Worm (Caenorhabditis elegans): ENCODE measurements around the gene Y64G10A.1.

The Y64G10A.1 gene

DNA sequence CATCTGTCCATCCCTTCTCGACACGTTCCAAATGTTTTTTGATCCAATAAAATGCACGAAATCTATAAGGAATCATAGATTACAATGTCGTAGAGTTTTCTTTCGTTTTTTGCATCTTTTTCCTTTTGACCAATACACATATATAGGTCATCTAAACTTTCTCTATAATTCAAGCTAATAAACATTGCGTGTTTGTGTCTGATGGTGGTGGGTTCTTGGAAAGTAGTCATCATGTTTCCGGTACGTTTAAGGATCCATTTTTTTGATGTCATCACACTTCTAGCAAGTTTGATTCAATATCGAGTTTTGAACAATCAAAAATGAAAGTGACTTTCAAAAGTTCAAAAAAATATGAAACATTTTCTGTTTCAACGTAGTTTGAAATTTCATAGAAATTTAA is 30.0 kb upstream of the Y64G10A.1 start:
- TF ChIP-seq lsy-12 (tag; optimal IDR thresholded peaks at IDR 0.05): no peak
- no peak for TF ChIP-seq nhr-12 (tag; optimal IDR thresholded peaks at IDR 0.05)
- no peak for TF ChIP-seq fkh-10 (GFP tag; optimal IDR thresholded peaks at IDR 0.05)
- no peak for TF ChIP-seq fkh-2 (tag; optimal IDR thresholded peaks at IDR 0.05)
- TF ChIP-seq ceh-82 (tag; optimal IDR thresholded peaks at IDR 0.05): no peak
- TF ChIP-seq ztf-11 (tag; optimal IDR thresholded peaks at IDR 0.05): no peak
- TF ChIP-seq lin-15B (tag; optimal IDR thresholded peaks at IDR 0.05): no peak
- no peak for TF ChIP-seq elt-1 (tag; optimal IDR thresholded peaks at IDR 0.05)
- TF ChIP-seq R02D3.7 (tag; optimal IDR thresholded peaks at IDR 0.05): no peak
- no peak for TF ChIP-seq nhr-67 (tag; optimal IDR thresholded peaks at IDR 0.05)

DNA sequence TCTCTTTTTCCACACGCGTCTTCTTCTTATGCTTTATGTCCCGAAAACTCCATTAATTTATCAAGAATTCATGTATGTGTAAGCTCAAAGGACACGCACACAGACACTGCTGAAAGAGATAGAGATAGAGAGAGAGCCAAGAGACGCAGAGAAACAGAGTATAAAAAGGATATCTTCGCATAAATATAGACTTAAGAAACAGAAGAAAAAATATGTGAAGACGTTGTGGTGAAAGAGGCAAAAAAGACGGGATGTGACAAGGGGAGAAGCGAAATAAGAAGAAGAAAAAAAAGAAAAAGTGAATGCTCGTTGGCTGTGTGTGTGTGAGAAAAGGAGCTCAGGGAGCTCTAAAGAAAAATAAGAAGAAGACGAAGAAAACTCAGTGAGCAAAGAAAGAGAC is 21.9 kb upstream of the Y64G10A.1 start:
- TF ChIP-seq ztf-11 (tag; optimal IDR thresholded peaks at IDR 0.05) (no peak), nfya-1 (tag; optimal IDR thresholded peaks at IDR 0.05; ENCODE audit: insufficient read depth) (peak; percentile 79), unc-62 (GFP tag; optimal IDR thresholded peaks at IDR 0.05) (peak; percentile 3), fkh-2 (tag; optimal IDR thresholded peaks at IDR 0.05) (no peak), hmg-11 (tag; optimal IDR thresholded peaks at IDR 0.05) (peak; percentile 80), lin-15B (tag; optimal IDR thresholded peaks at IDR 0.05) (peak; percentile 13), nhr-25 (tag; optimal IDR thresholded peaks at IDR 0.05) (no peak), fkh-10 (GFP tag; optimal IDR thresholded peaks at IDR 0.05) (peak; percentile 96), snpc-4 (tag; optimal IDR thresholded peaks at IDR 0.05) (peak; percentile 7), jun-1 (tag; optimal IDR thresholded peaks at IDR 0.05) (no peak), mdl-1 (tag; optimal IDR thresholded peaks at IDR 0.05) (no peak), skn-1 (tag; optimal IDR thresholded peaks at IDR 0.05) (peak; percentile 29)

DNA sequence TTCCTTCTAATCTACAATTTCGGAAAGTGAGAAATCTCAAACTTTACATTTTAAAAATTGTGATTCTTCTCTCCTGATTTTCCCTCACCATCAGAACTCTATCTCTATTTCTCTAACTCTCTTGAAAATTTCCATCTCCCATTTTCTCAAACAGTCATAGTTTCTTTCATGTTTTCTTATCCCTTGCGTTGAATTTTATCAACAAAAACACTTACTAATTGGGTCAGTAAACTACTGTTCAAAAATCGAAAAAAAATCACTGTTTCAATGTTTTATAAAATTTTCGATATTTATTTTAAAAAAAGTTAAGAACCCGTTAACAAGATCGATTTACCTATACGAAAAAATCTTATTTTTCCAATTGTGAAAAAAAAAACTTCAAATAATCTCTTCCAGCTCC is 20.3 kb upstream of the Y64G10A.1 start:
- TF ChIP-seq aly-2 (tag; optimal IDR thresholded peaks at IDR 0.05): no peak
- TF ChIP-seq lin-15B (tag; optimal IDR thresholded peaks at IDR 0.05): no peak
- TF ChIP-seq R02D3.7 (tag; optimal IDR thresholded peaks at IDR 0.05): no peak
- no peak for TF ChIP-seq ama-1 (optimal IDR thresholded peaks at IDR 0.05)

DNA sequence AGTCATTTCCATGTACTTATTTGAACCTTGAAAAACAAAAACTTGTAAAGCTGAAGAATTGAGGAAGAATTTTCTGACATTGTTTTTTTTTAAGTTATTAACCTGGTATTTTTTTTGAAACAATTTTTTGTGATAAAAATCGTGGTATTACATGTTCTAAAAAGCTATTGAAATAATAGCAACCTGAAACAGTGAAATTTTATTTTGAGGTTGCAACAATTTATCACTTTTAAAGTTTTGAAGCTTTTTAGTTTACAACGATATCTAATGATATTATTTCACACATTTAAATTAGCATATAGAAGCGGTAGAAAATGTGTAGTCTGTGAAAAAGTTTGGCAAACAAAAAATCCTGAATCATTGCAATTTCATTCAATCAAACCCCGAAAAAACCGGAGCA is 18.7 kb upstream of the Y64G10A.1 start:
- no peak for TF ChIP-seq mdl-1 (tag; optimal IDR thresholded peaks at IDR 0.05)

DNA sequence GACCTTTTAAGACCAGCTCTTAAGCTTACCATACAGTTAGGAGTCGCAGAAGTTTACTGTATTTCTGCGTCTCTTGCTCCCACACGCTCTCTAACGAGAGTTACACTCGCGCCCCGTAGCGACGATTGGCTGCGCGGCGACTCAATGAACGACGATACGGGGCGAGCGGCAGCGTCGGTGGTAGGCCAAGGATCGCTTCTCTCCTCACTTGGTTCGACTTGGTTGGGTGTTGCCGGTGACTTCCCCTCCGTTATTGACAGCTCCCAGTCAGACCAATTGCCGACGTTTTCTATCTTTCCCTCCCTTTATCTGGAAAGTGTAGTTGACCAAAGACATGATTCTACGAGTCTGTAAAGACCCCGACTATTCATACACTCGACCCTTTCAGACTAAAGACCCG is 16.7 kb upstream of the Y64G10A.1 start:
- TF ChIP-seq hmg-11 (tag; optimal IDR thresholded peaks at IDR 0.05) (no peak), aly-2 (tag; optimal IDR thresholded peaks at IDR 0.05) (no peak), skn-1 (tag; optimal IDR thresholded peaks at IDR 0.05) (no peak), unc-39 (tag; optimal IDR thresholded peaks at IDR 0.05) (no peak), R02D3.7 (tag; optimal IDR thresholded peaks at IDR 0.05) (no peak)

DNA sequence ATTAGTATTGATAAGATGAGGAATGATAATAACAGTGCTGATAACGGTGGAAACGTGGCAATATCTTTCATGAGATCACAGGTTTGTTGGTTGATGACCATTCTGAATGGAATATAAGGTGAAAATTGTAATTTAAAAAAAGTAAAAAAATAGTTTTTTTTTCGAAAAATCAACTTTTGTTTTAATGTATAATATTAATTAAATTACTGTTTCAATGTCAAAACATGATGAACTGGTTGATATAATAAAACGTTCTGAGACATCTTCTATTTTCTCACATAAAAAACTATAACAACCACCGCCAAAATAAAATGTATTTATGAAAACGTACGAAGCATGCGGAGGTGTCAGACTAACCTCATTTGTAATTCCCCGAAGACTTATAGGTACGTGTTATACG is 11.2 kb upstream of the Y64G10A.1 start, which contains the start of gene srab-24:
Gene srab-24, minus strand, starts transcription at position 101 of the 400 bp plus-strand sequence.
- TF ChIP-seq ama-1 (optimal IDR thresholded peaks at IDR 0.05) (no peak), ztf-11 (tag; optimal IDR thresholded peaks at IDR 0.05) (no peak), elt-2 (tag; optimal IDR thresholded peaks at IDR 0.05) (no peak), sea-2 (GFP tag; optimal IDR thresholded peaks at IDR 0.05) (no peak), unc-39 (tag; optimal IDR thresholded peaks at IDR 0.05) (no peak), daf-12 (tag; optimal IDR thresholded peaks at IDR 0.05) (no peak), fkh-2 (tag; optimal IDR thresholded peaks at IDR 0.05) (no peak), elt-1 (tag; optimal IDR thresholded peaks at IDR 0.05) (no peak)

DNA sequence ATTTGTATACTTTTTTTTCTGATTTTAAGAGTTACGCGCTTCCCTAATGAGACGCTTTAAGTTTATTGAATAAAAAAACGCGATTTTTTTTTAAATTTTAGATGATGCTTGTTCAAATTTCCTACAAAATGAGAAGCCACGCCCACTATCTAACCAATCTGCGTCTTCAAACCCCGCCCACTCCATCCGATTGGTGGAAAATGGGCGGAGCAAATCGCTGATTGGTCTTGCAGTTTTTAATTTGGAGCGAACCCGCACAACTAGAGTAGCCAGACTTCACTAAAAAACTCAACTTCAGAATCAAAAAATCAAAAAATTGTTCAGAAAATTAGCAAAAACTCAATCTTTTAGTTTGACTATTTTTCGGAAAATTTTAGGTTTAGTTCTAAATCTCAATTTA is 10.6 kb upstream of the Y64G10A.1 start:
- TF ChIP-seq nfya-1 (tag; optimal IDR thresholded peaks at IDR 0.05; ENCODE audit: insufficient read depth): peak; percentile 92
- no peak for TF ChIP-seq nhr-23 (tag; optimal IDR thresholded peaks at IDR 0.05)

DNA sequence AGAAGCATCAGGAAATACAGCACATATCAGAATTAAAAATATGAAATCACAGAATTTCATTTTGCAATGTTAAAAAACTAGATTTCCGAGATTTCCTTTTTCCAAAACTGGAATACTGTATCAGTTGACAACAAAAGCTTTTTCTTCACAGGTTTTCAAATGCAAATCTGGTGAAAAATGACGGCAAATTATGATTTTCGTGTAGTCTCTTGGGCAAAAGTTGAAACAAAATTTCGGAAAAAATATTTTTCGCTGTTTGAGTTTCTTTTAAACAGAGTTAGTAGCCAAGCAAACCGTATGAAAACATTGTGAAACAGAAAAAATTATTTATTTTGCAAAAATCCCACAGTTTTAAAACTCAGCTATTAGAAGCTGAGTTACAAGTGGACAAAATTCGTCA is 5.5 kb upstream of the Y64G10A.1 start, which contains the start of gene Y64G10A.2:
Gene Y64G10A.2, minus strand, starts transcription at position 101 of the 400 bp plus-strand sequence.
- no peak for TF ChIP-seq lsy-12 (tag; optimal IDR thresholded peaks at IDR 0.05)
- no peak for TF ChIP-seq unc-62 (GFP tag; optimal IDR thresholded peaks at IDR 0.05)
- TF ChIP-seq nhr-23 (tag; optimal IDR thresholded peaks at IDR 0.05): no peak
- no peak for TF ChIP-seq ama-1 (optimal IDR thresholded peaks at IDR 0.05)
- no peak for TF ChIP-seq nhr-43 (tag; optimal IDR thresholded peaks at IDR 0.05; ENCODE audit: poor library complexity, severe bottlenecking)
- no peak for TF ChIP-seq mdl-1 (tag; optimal IDR thresholded peaks at IDR 0.05)
- TF ChIP-seq eor-1 (tag; optimal IDR thresholded peaks at IDR 0.05): no peak
- TF ChIP-seq daf-12 (tag; optimal IDR thresholded peaks at IDR 0.05): no peak
- TF ChIP-seq elt-3 (tag; optimal IDR thresholded peaks at IDR 0.05): no peak
- TF ChIP-seq R02D3.7 (tag; optimal IDR thresholded peaks at IDR 0.05): no peak
- TF ChIP-seq ceh-9 (tag; optimal IDR thresholded peaks at IDR 0.05): no peak
- TF ChIP-seq nhr-67 (tag; optimal IDR thresholded peaks at IDR 0.05): no peak
